Worm (Caenorhabditis elegans): ENCODE results near the gene D1014.13.

ce11 chrV:8178914-8179542, 33.6 kb downstream of the D1014.13 start, which contains the start of gene srp-7:
- TF ChIP-seq T22C8.4 (GFP tag; IDR thresholded peaks at IDR 0.05) (no peak), tab-1 (GFP tag; IDR thresholded peaks at IDR 0.05) (no peak), klf-2 (GFP tag; conservative IDR thresholded peaks at IDR 0.05) (no peak), ref-1 (GFP tag; conservative IDR thresholded peaks at IDR 0.05) (no peak), flt-1 (GFP tag; IDR thresholded peaks at IDR 0.05) (no peak), ztf-23 (GFP tag; IDR thresholded peaks at IDR 0.05) (no peak), med-1 (GFP tag; optimal IDR thresholded peaks at IDR 0.05; ENCODE audit: insufficient read depth) (no peak), cog-1 (tag; optimal IDR thresholded peaks at IDR 0.05) (no peak)

Data from whole organism, midembryonic.